Fruit fly (Drosophila melanogaster) whole organism: ENCODE data around the gene Tpc1.

ENCODE experiments used
- CG8478 ChIP-seq: fragments of >200 bp; optimal IDR thresholded peaks from 2 replicates; lab custom pipeline; 2018; ENCODE audit warnings: inconsistent platforms
- EcR ChIP-seq, 2 experiments: fragments of >200 bp; optimal IDR thresholded peaks; 2 replicates each; lab custom pipeline; 2017; ENCODE audit warnings: missing biosample characterization in 2 of 2, missing genetic modification characterization in 2 of 2, missing genetic modification reagents in 2 of 2
- pan ChIP-seq: fragments of >200 bp; optimal IDR thresholded peaks from 2 replicates; lab custom pipeline; 2017
- psq ChIP-seq: fragments of >200 bp; optimal IDR thresholded peaks from 2 replicates; lab custom pipeline; 2017
- usp ChIP-seq: fragments of >200 bp; optimal IDR thresholded peaks from 2 replicates; lab custom pipeline; 2017; ENCODE audit warnings: missing biosample characterization, missing genetic modification characterization, mixed read lengths

- TF ChIP-seq usp (GFP tag; lab: Kevin White, UChicago) = no peak
- no peak for TF ChIP-seq pan (lab: Kevin White, UChicago)
- TF ChIP-seq CG8478 (lab: Kevin White, UChicago) = no peak
- no peak for TF ChIP-seq psq
- no peak for TF ChIP-seq EcR (GFP tag; optimal IDR thresholded peaks at IDR 0.05; lab: Kevin White, UChicago)
Observed at dm6 chr3R:10875515-10876434, 6.2 kb downstream of the Tpc1 start, which contains the start of gene Sodh2.
